Fruit fly (Drosophila melanogaster): ENCODE results near the gene TTLL3A.

The TTLL3A gene

DNA sequence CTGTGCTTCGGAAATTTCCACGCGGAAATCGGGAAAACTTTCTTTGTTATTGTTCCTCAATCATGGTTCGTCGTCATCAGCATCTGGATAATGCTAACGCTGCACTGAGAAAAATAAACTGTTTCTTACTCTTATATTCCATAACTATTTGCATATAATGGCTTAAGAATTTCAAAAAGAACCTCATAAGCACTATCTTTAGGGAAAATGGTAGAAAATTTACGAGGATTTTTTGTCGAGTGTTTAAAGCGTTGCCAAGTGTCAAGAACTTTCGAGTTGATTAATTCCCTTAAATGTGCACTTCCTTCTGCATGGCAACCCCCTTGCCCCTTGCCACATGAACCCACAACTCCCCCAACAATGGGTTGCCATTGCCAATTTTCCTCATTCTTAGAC is 48.0 kb upstream of the TTLL3A start (continued):
- TF ChIP-seq chif (GFP tag; optimal IDR thresholded peaks at IDR 0.05) (peak; percentile 46 to 81), CG15601 (tag; optimal IDR thresholded peaks at IDR 0.05) (peak; percentile 47), ap (GFP tag; IDR thresholded peaks at IDR 0.05) (no peak; the same call in 1 of the 2 replicates), dm (GFP tag; optimal IDR thresholded peaks at IDR 0.05) (peak; percentile 13), CG7987 (GFP tag; optimal IDR thresholded peaks at IDR 0.05) (no peak), pzg (GFP tag; optimal IDR thresholded peaks at IDR 0.05) (no peak), CG8924 (tag; optimal IDR thresholded peaks at IDR 0.05) (peak; percentile 14), danr (GFP tag; IDR thresholded peaks at IDR 0.05) (no peak), CG7745 (tag; optimal IDR thresholded peaks at IDR 0.05) (no peak), CG6272 (GFP tag; IDR thresholded peaks at IDR 0.05) (peak; percentile 37; the same call in 1 of the 2 replicates), CG9797 (GFP tag; optimal IDR thresholded peaks at IDR 0.05) (no peak), CG4617 (GFP tag; optimal IDR thresholded peaks at IDR 0.05; ENCODE audit: borderline replicate concordance) (no peak), CG14014 (GFP tag; IDR thresholded peaks at IDR 0.05) (peak; percentile 67), CTCF (GFP tag; optimal IDR thresholded peaks at IDR 0.05) (no peak), sna (GFP tag; IDR thresholded peaks at IDR 0.05; ENCODE audit: partially characterized antibody) (no peak), Adf1 (GFP tag; IDR thresholded peaks at IDR 0.05) (no peak), ac (GFP tag; optimal IDR thresholded peaks at IDR 0.05) (no peak), slp2 (GFP tag; optimal IDR thresholded peaks at IDR 0.05) (peak; percentile 44), CG3726 (GFP tag; IDR thresholded peaks at IDR 0.05) (no peak), CG8944 (GFP tag; optimal IDR thresholded peaks at IDR 0.05) (no peak), Aef1 (GFP tag; IDR thresholded peaks at IDR 0.05) (no peak; the same call in 2 of the 3 replicates), CG12299 (tag; optimal IDR thresholded peaks at IDR 0.05) (no peak), cwo (GFP tag; optimal IDR thresholded peaks at IDR 0.05) (no peak), caup (GFP tag; optimal IDR thresholded peaks at IDR 0.05; ENCODE audit: severe bottlenecking) (no peak), dpn (GFP tag; optimal IDR thresholded peaks at IDR 0.05) (peak; percentile 54 to 61), ci (GFP tag; IDR thresholded peaks at IDR 0.05) (peak; percentile 27; the same call in 1 of the 3 replicates), HmgD (GFP tag; optimal IDR thresholded peaks at IDR 0.05) (no peak), mld (GFP tag; IDR thresholded peaks at IDR 0.05; ENCODE audit: partially characterized antibody) (no peak), CG11398 (GFP tag; optimal IDR thresholded peaks at IDR 0.05) (peak; percentile 26), croc (GFP tag; conservative IDR thresholded peaks at IDR 0.05) (peak; percentile 42; the same call in 2 of the 3 replicates), crol (GFP tag; IDR thresholded peaks at IDR 0.05) (no peak), abd-A (tag; optimal IDR thresholded peaks at IDR 0.05) (no peak), CG17912 (GFP tag; optimal IDR thresholded peaks at IDR 0.05) (no peak), CG18011 (GFP tag; optimal IDR thresholded peaks at IDR 0.05) (no peak), CG11560 (tag; IDR thresholded peaks at IDR 0.05) (peak; percentile 5; the same call in 1 of the 3 replicates), Chrac-16 (GFP tag; optimal IDR thresholded peaks at IDR 0.05) (peak; percentile 23), CG4424 (GFP tag; optimal IDR thresholded peaks at IDR 0.05) (peak; percentile 54), luna (GFP tag; optimal IDR thresholded peaks at IDR 0.05) (peak; percentile 56), grn (GFP tag; optimal IDR thresholded peaks at IDR 0.05) (no peak), CG3065 (GFP tag; optimal IDR thresholded peaks at IDR 0.05) (no peak), HmgZ (tag; optimal IDR thresholded peaks at IDR 0.05) (no peak), gcm (GFP tag; optimal IDR thresholded peaks at IDR 0.05) (peak; percentile 11), CG6175 (GFP tag; IDR thresholded peaks at IDR 0.05) (no peak), Lhr (GFP tag; optimal IDR thresholded peaks at IDR 0.05) (no peak), HHEX (GFP tag; optimal IDR thresholded peaks at IDR 0.05) (peak; percentile 43), CrebB (tag; optimal IDR thresholded peaks at IDR 0.05) (no peak), CG8388 (GFP tag; optimal IDR thresholded peaks at IDR 0.05) (peak; percentile 74), CG2129 (GFP tag; IDR thresholded peaks at IDR 0.05; ENCODE audit: partially characterized antibody) (no peak), CG3163 (GFP tag; optimal IDR thresholded peaks at IDR 0.05) (no peak), Dll (GFP tag; IDR thresholded peaks at IDR 0.05; ENCODE audit: partially characterized antibody) (no peak), vvl (GFP tag; IDR thresholded peaks at IDR 0.05) (peak; percentile 49; the same call in 1 of the 2 replicates)
